Worm (Caenorhabditis elegans) whole organism, mixed stage, embryonic: ENCODE results near the gene Y25C1A.13.

ENCODE experiments used
- elt-3 ChIP-seq: fragments of 150-350 bp; optimal IDR thresholded peaks from 2 replicates; lab custom pipeline; 2014; ENCODE audit warnings: missing biosample characterization, missing genetic modification characterization
- mep-1 ChIP-seq: fragments of 150-350 bp; optimal IDR thresholded peaks from 2 replicates; lab custom pipeline; 2017; ENCODE audit warnings: missing biosample characterization, missing genetic modification reagents, missing genetic modification characterization, inconsistent platforms
- nhr-237 ChIP-seq: fragments of 150-350 bp; optimal IDR thresholded peaks from 2 replicates; lab custom pipeline; 2014; ENCODE audit warnings: missing biosample characterization, missing genetic modification characterization
- unc-120 ChIP-seq: sonication (generic microtip); optimal IDR thresholded peaks from 2 replicates; lab custom pipeline; 2017; ENCODE audit warnings: missing genetic modification characterization, missing compliant biosample characterization; ENCODE audit not compliant: poor library complexity, severe bottlenecking

DNA sequence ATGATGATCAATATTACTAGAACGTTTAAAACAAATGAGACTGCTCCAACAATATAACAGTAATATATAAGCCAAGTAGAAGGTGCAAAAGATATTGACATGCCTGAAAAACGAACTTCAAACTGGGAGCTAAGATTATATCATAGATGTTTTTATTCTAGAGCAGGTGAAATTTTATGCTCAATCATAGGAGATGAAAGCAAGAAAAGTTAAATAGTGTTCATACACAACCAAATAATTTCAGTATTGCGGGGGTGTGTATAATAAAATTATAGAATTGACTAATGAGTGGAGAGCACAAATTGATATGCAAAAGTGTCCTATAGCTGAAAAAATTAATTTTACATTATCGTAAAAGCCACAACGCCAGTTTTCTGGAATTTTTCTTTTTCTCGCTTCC is 47.9 kb upstream of the Y25C1A.13 start, which contains the start of gene sri-34:
- TF ChIP-seq nhr-237 (tag; lab: Kevin White, UChicago) (no peak), unc-120 (tag; lab: Kevin White, UChicago) (no peak), mep-1 (tag; lab: Kevin White, UChicago) (no peak), elt-3 (tag; lab: Kevin White, UChicago) (no peak)
